ENCODE assay signal across 4 worm cellular contexts in the genomic region with DNA sequence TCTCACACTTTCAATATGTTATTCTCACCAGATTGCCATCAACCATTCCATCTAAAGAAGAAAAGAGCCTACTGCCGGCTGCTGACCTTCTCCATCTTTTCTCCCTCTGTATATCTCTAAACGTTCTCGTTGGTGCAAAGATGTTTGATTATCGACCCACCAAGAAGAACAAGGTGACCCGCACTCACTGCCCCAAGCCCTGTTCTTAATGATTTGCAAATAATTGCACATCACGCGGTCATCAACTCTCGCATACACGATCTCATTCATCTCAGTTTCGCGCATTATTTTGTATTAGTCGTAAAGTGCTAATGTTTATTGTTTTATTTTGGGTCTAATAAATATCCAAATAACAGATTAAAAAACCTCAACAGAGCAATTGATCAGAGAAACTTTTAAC.
A peak's percentile ranks its signal among the peaks of the same experiment; 100 is the strongest.
TF ChIP-seq lines count a peak whose summit lies in the region.

No protein-coding gene starts in this region.

TF ChIP-seq in whole organism, L2 larva, 48 proteins besides CTCF, POLR2A, EP300 and RAD21:
- peak; percentile 12 for TF ChIP-seq nhr-25 (tag; optimal IDR thresholded peaks at IDR 0.05; lab: Kevin White, UChicago)
- no peak for TF ChIP-seq dmd-4 (tag; optimal IDR thresholded peaks at IDR 0.05; lab: Kevin White, UChicago)

TF ChIP-seq in whole organism, early embryonic, 17 proteins besides CTCF, POLR2A, EP300 and RAD21:
- TF ChIP-seq pes-1 (GFP tag; IDR thresholded peaks at IDR 0.05; lab: Robert Waterston, UW) (0 out of 2 replicates have a peak, but pooled peaks have one; percentile 15), hmg-4 (GFP tag; optimal IDR thresholded peaks at IDR 0.05; lab: Kevin White, UChicago) (peak; percentile 49), tra-4 (tag; optimal IDR thresholded peaks at IDR 0.05; lab: Kevin White, UChicago) (no peak)

TF ChIP-seq in whole organism, late embryonic, 69 proteins besides CTCF, POLR2A, EP300 and RAD21:
- TF ChIP-seq ceh-2 (tag; optimal IDR thresholded peaks at IDR 0.05; lab: Kevin White, UChicago) (no peak), ceh-31 (tag; optimal IDR thresholded peaks at IDR 0.05; lab: Kevin White, UChicago) (no peak), K02D7.2 (tag; optimal IDR thresholded peaks at IDR 0.05; lab: Kevin White, UChicago) (no peak), rnt-1 (tag; optimal IDR thresholded peaks at IDR 0.05; lab: Kevin White, UChicago) (no peak), zip-5 (tag; optimal IDR thresholded peaks at IDR 0.05; lab: Kevin White, UChicago) (no peak), mec-3 (tag; optimal IDR thresholded peaks at IDR 0.05; lab: Kevin White, UChicago; ENCODE audit: borderline replicate concordance) (no peak), elt-2 (tag; optimal IDR thresholded peaks at IDR 0.05; lab: Kevin White, UChicago) (peak; percentile 24)
TF ChIP-seq in whole organism, late embryonic: peak in this region for 1.

TF ChIP-seq in whole organism, mixed stage, embryonic, 35 proteins besides CTCF, POLR2A, EP300 and RAD21:
- TF ChIP-seq zip-8 (tag; optimal IDR thresholded peaks at IDR 0.05; lab: Kevin White, UChicago) (no peak), hlh-1 (tag; optimal IDR thresholded peaks at IDR 0.05; lab: Kevin White, UChicago) (peak; percentile 10), nhr-2 (tag; optimal IDR thresholded peaks at IDR 0.05; lab: Kevin White, UChicago) (peak; percentile 94), unc-62 (GFP tag; optimal IDR thresholded peaks at IDR 0.05; lab: Kevin White, UChicago) (no peak), ceh-39 (tag; optimal IDR thresholded peaks at IDR 0.05; lab: Kevin White, UChicago) (peak; percentile 44)
